Worm (Caenorhabditis elegans): ENCODE measurements around the gene mps-2.

mps-2 gene

ce11 chrII:296911-297440, 15.0 kb downstream of the mps-2 start, which contains the start of the genes clec-117 and B0432.1:
TSS of gene clec-117 (minus strand) at chrII:297011.
TSS of gene B0432.1 (plus strand) at chrII:297390.
- TF ChIP-seq hnd-1 (tag; optimal IDR thresholded peaks at IDR 0.05) (no peak), hmbx-1 (tag; optimal IDR thresholded peaks at IDR 0.05) (no peak), B0310.2 (tag; optimal IDR thresholded peaks at IDR 0.05) (no peak), hmg-4 (GFP tag; optimal IDR thresholded peaks at IDR 0.05) (no peak), scrt-1 (GFP tag; IDR thresholded peaks at IDR 0.05) (no peak), tra-4 (tag; optimal IDR thresholded peaks at IDR 0.05) (no peak), tbx-37 (GFP tag; conservative IDR thresholded peaks at IDR 0.05) (no peak), ceh-36 (tag; optimal IDR thresholded peaks at IDR 0.05) (no peak), F13C5.2 (tag; optimal IDR thresholded peaks at IDR 0.05) (no peak), sea-1 (GFP tag; conservative IDR thresholded peaks at IDR 0.05) (no peak), ets-7 (tag; optimal IDR thresholded peaks at IDR 0.05) (no peak), tbx-11 (GFP tag; IDR thresholded peaks at IDR 0.05) (no peak)

ce11 chrII:294606-295005, 17.4 kb downstream of the mps-2 start, which contains the start of gene B0432.11:
TSS of gene B0432.11 (minus strand) at chrII:294706.
- TF ChIP-seq B0310.2 (tag; optimal IDR thresholded peaks at IDR 0.05) (no peak), F13C5.2 (tag; optimal IDR thresholded peaks at IDR 0.05) (no peak), tbx-37 (GFP tag; conservative IDR thresholded peaks at IDR 0.05) (no peak), aly-1 (tag; optimal IDR thresholded peaks at IDR 0.05) (no peak), ceh-13 (GFP tag; optimal IDR thresholded peaks at IDR 0.05) (no peak), pes-1 (GFP tag; IDR thresholded peaks at IDR 0.05) (no peak), scrt-1 (GFP tag; IDR thresholded peaks at IDR 0.05) (no peak), sea-1 (GFP tag; conservative IDR thresholded peaks at IDR 0.05) (no peak), ets-7 (tag; optimal IDR thresholded peaks at IDR 0.05) (no peak), hmg-4 (GFP tag; optimal IDR thresholded peaks at IDR 0.05) (no peak), ceh-36 (tag; optimal IDR thresholded peaks at IDR 0.05) (no peak), tbx-11 (GFP tag; IDR thresholded peaks at IDR 0.05) (no peak), ama-1 (optimal IDR thresholded peaks at IDR 0.05) (no peak), hnd-1 (tag; optimal IDR thresholded peaks at IDR 0.05) (no peak), tra-4 (tag; optimal IDR thresholded peaks at IDR 0.05) (no peak)

- TF ChIP-seq aly-1 (tag; optimal IDR thresholded peaks at IDR 0.05) (no peak), tbx-37 (GFP tag; conservative IDR thresholded peaks at IDR 0.05) (no peak), flt-1 (GFP tag; IDR thresholded peaks at IDR 0.05) (no peak)
Measured at ce11 chrII:290282-290681, 21.7 kb downstream of the mps-2 start, which contains the start of gene djr-1.1. TSS of gene djr-1.1 (plus strand) at chrII:290582.

DNA sequence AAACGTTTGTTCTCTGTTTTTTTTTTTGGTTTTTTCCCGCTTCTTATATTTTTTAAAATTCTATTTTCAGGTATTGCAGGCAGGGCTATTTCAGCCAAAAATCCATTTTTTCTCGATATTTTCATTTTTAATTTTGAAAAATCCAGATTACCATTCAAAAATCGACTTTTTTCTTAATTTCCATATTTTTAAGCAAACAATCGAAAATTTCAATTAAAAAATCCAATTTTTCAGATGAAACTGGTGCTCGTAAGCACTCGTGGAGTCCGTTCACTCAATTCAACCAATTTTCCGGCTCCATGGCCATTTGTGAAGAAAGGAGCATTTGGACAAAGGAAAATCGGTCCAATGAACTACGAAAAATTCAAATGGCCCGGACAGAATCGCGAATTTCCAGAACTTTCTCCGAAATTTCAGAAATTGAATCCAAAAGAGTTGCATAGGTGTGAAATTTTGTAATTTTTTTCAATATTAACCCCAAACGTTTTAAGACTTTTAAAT, 23.3 kb downstream of the mps-2 start, which contains the start of gene mrpl-41:
mrpl-41 (plus strand) TSS at position 235 of the 501 bp plus-strand sequence.
- TF ChIP-seq sea-1 (GFP tag; conservative IDR thresholded peaks at IDR 0.05) (no peak), pes-1 (GFP tag; IDR thresholded peaks at IDR 0.05) (no peak), scrt-1 (GFP tag; IDR thresholded peaks at IDR 0.05) (no peak), aly-1 (tag; optimal IDR thresholded peaks at IDR 0.05) (no peak), ceh-13 (GFP tag; optimal IDR thresholded peaks at IDR 0.05) (no peak), hnd-1 (tag; optimal IDR thresholded peaks at IDR 0.05) (no peak), B0310.2 (tag; optimal IDR thresholded peaks at IDR 0.05) (no peak), tra-4 (tag; optimal IDR thresholded peaks at IDR 0.05) (no peak), hmbx-1 (tag; optimal IDR thresholded peaks at IDR 0.05) (no peak), flt-1 (GFP tag; IDR thresholded peaks at IDR 0.05) (no peak), ceh-36 (tag; optimal IDR thresholded peaks at IDR 0.05) (no peak), hmg-4 (GFP tag; optimal IDR thresholded peaks at IDR 0.05) (no peak), ama-1 (optimal IDR thresholded peaks at IDR 0.05) (no peak), tbx-11 (GFP tag; IDR thresholded peaks at IDR 0.05) (no peak), tbx-37 (GFP tag; conservative IDR thresholded peaks at IDR 0.05) (no peak), ets-7 (tag; optimal IDR thresholded peaks at IDR 0.05) (no peak)

ce11 chrII:286551-286724, 25.6 kb downstream of the mps-2 start, which contains the start of gene misc-1:
TSS of gene misc-1 (plus strand) at chrII:286625.
- TF ChIP-seq tra-4 (tag; optimal IDR thresholded peaks at IDR 0.05), result no peak
- no peak for TF ChIP-seq B0310.2 (tag; optimal IDR thresholded peaks at IDR 0.05)
- TF ChIP-seq scrt-1 (GFP tag; IDR thresholded peaks at IDR 0.05), result no peak
- no peak for TF ChIP-seq hmg-4 (GFP tag; optimal IDR thresholded peaks at IDR 0.05)
- no peak for TF ChIP-seq ama-1 (optimal IDR thresholded peaks at IDR 0.05)
- TF ChIP-seq ceh-36 (tag; optimal IDR thresholded peaks at IDR 0.05), result no peak
- TF ChIP-seq sea-1 (GFP tag; conservative IDR thresholded peaks at IDR 0.05), result no peak
- TF ChIP-seq flt-1 (GFP tag; IDR thresholded peaks at IDR 0.05), result no peak
- no peak for TF ChIP-seq F13C5.2 (tag; optimal IDR thresholded peaks at IDR 0.05)
- no peak for TF ChIP-seq ceh-13 (GFP tag; optimal IDR thresholded peaks at IDR 0.05)
- TF ChIP-seq hnd-1 (tag; optimal IDR thresholded peaks at IDR 0.05), result no peak
- no peak for TF ChIP-seq tbx-37 (GFP tag; conservative IDR thresholded peaks at IDR 0.05)
- TF ChIP-seq aly-1 (tag; optimal IDR thresholded peaks at IDR 0.05), result no peak
- no peak for TF ChIP-seq pes-1 (GFP tag; IDR thresholded peaks at IDR 0.05)
- no peak for TF ChIP-seq hmbx-1 (tag; optimal IDR thresholded peaks at IDR 0.05)
- TF ChIP-seq ets-7 (tag; optimal IDR thresholded peaks at IDR 0.05), result no peak
- no peak for TF ChIP-seq tbx-11 (GFP tag; IDR thresholded peaks at IDR 0.05)

ce11 chrII:285627-286550, 26.1 kb downstream of the mps-2 start, which contains the start of gene B0432.10:
TSS of gene B0432.10 (minus strand) at chrII:286275.
- TF ChIP-seq flt-1 (GFP tag; IDR thresholded peaks at IDR 0.05) (no peak), aly-1 (tag; optimal IDR thresholded peaks at IDR 0.05) (no peak), hnd-1 (tag; optimal IDR thresholded peaks at IDR 0.05) (no peak), tbx-37 (GFP tag; conservative IDR thresholded peaks at IDR 0.05) (no peak), ets-7 (tag; optimal IDR thresholded peaks at IDR 0.05) (no peak), ceh-13 (GFP tag; optimal IDR thresholded peaks at IDR 0.05) (no peak)

ce11 chrII:283594-283993, 28.4 kb downstream of the mps-2 start, which contains the start of gene B0432.9:
TSS of gene B0432.9 (minus strand) at chrII:283694.
- no peak for TF ChIP-seq hnd-1 (tag; optimal IDR thresholded peaks at IDR 0.05)
- no peak for TF ChIP-seq F13C5.2 (tag; optimal IDR thresholded peaks at IDR 0.05)
- no peak for TF ChIP-seq ceh-13 (GFP tag; optimal IDR thresholded peaks at IDR 0.05)
